Fruit fly (Drosophila melanogaster): ENCODE results near the gene CG13996.

The CG13996 gene

DNA sequence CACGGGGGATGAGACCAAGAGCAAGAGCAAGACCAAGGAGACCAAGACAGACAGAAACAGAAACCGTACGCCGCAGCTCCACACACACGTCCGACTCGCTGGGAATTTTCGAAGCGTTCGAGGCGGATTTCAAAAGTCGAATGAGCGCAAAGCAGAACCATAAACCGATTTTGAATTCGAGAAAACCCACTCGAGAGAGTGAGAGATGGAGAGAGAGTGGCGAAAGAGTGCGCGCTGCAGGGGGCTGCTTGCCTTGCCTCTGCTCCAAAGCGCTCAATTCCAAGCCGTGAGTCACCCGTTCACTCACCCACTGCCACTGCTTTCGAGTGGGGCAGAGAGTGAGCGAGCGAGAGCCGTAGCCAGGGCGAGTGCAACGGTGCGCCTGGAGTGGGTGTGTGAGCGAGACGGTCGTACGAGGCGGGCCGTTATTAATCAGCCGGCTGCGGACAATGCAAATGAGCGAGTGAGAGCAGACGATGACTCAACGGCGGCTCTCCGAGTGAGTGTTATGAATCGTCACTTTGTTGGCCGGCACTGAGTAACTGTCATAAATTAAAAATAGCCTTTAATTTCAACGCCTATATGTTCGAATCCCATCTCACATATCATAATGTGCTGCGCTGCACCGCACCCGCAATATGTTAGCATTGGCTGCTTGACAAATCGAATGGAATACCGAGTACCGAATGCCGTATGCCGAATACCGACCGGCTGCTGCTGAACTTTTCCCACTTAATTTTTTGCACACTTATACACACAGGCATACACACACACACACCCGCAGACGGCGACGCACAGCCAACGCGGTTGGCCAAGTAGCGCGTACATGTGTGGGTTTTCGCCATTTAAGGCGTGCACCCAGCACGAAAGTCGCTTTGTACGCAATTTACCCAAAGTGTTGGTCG lies 40.4 kb upstream of the CG13996 start:
- TF ChIP-seq CG8478 (optimal IDR thresholded peaks at IDR 0.05) (peak; percentile 77), pan (optimal IDR thresholded peaks at IDR 0.05) (no peak), usp (GFP tag; optimal IDR thresholded peaks at IDR 0.05) (no peak), Dll (optimal IDR thresholded peaks at IDR 0.05) (peak; percentile 94), psq (optimal IDR thresholded peaks at IDR 0.05) (no peak), EcR (GFP tag; optimal IDR thresholded peaks at IDR 0.05) (peak in 1 of 2 experiments; percentile 15)

DNA sequence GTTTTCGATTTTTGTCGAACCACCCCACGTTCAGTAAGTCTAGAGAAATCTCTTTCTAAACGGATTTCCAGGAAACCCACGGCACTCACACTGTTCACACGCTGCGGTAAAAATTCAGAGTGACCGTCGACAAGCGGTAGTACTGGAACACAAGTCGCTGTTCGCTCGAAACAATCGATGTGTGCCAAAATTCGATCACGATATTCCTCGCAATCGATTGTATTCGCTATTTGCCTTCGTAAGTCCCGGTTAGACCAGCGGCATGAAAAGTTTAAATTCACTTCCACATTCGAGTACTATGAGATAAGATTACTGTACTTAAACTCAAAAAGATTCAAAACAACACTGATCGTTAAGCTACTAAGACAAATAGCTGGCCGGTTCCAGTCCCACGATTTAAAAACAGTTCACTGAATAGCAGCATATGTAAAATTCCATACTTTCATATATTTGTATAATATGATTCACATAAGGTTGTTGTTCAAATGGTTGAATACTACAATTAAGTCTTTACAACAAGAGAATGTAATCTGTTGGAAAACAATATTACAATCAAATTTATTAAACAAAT lies 39.7 kb upstream of the CG13996 start, which contains the start of gene chic:
chic (minus strand) TSS at position 157 of the 571 bp plus-strand sequence.
- TF ChIP-seq EcR (GFP tag; optimal IDR thresholded peaks at IDR 0.05) (no peak), CG8478 (optimal IDR thresholded peaks at IDR 0.05) (no peak), psq (optimal IDR thresholded peaks at IDR 0.05) (no peak), pan (optimal IDR thresholded peaks at IDR 0.05) (no peak), usp (GFP tag; optimal IDR thresholded peaks at IDR 0.05) (no peak), Dll (optimal IDR thresholded peaks at IDR 0.05) (no peak)

DNA sequence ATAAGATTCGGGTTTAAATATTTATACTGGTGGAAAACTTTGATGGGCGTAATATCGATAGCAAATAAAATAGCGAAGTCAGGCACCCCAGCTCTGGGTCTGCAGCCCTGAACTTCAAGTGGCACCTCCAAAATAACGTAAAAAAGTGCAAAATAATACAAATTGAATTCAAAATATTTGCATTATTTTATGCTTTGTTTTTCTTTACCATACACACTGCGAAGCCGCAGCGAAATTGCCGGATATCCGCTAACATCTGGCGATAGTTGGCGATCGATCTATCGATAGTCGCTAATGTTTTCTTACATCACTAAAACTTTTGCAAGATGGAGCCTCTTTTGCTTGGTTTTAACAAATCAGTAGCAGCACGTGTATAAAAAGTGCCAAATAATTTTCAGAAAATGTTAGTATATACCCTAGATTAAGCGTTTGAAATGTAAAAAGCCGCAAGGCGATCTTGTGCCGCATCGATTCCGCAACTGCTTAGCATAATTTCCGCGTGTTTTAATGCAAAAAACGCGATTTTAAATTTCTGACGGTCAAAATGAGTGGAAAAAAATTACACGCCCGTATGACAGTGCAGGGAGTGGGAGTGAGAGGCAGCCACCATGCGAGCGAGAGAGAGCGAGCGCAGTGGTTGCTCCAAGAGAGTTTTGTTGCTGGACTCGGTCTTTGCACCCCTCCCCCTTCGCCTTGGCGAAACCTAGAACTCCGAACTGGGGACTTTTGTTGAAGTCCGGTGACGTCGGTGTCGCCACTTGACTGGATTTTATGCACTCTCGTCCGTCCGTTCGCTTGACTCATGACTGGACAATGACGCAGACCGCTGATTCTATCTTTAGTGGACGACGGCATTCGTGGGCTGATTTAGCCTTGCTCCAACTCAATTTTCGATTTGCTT lies 39.0 kb upstream of the CG13996 start, which contains the start of gene eIF4A:
eIF4A (plus strand) TSS at position 332 of the 901 bp plus-strand sequence.
- TF ChIP-seq EcR (GFP tag; optimal IDR thresholded peaks at IDR 0.05): no peak
- TF ChIP-seq usp (GFP tag; optimal IDR thresholded peaks at IDR 0.05): no peak
- TF ChIP-seq psq (optimal IDR thresholded peaks at IDR 0.05): no peak
- TF ChIP-seq CG8478 (optimal IDR thresholded peaks at IDR 0.05): no peak
- no peak for TF ChIP-seq pan (optimal IDR thresholded peaks at IDR 0.05)
- TF ChIP-seq Dll (optimal IDR thresholded peaks at IDR 0.05): peak; percentile 72

dm6 chr2L:5982334-5982987 lies 38.2 kb upstream of the CG13996 start:
- TF ChIP-seq CG8478 (optimal IDR thresholded peaks at IDR 0.05) (peak; percentile 72), Dll (optimal IDR thresholded peaks at IDR 0.05) (peak; percentile 69), usp (GFP tag; optimal IDR thresholded peaks at IDR 0.05) (no peak), EcR (GFP tag; optimal IDR thresholded peaks at IDR 0.05) (no peak), pan (optimal IDR thresholded peaks at IDR 0.05) (no peak), psq (optimal IDR thresholded peaks at IDR 0.05) (no peak)

DNA sequence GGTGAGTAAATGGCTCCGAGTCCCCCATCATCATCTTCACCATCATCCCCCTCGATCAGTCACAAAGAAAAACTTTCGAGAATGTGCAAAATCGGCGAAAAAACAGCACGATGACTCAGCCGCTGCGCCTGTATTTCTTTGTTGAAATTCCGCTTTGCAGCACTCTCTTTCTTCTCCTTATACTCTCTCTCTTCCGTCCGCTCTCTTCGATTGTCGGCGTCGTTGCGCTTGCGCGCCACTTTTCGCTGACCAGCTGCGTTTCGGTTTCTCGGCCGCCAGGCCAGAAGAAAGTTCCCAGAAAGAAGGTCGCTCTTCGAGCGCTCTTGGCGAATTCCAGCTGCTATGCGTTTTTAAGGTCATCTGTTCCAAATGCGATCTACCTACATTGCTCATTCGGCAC lies 37.4 kb upstream of the CG13996 start:
- TF ChIP-seq usp (GFP tag; optimal IDR thresholded peaks at IDR 0.05) (no peak), psq (optimal IDR thresholded peaks at IDR 0.05) (no peak), CG8478 (optimal IDR thresholded peaks at IDR 0.05) (no peak), EcR (GFP tag; optimal IDR thresholded peaks at IDR 0.05) (no peak), pan (optimal IDR thresholded peaks at IDR 0.05) (no peak), Dll (optimal IDR thresholded peaks at IDR 0.05) (no peak)

DNA sequence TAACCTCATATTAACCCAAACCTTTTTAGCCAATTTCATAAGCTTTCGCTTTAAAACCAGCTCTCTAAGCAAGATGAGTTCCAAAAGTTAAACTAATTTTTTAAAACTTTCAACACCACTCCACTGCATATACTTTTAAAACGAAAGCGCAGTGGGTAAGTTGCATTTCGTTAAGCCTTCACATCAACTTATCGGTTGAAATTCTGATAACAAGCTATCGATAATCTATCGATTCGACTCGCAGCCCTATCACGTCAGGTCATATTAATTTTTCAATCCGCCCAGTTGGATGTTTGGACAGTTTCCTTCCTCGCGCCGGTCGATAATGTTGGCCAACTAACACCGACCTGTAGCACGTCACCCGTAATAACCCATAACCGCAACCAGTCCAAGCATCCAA lies 34.5 kb upstream of the CG13996 start, which contains the start of gene ifc:
ifc (plus strand) TSS at position 255 of the 400 bp plus-strand sequence.
- no peak for TF ChIP-seq CG8478 (optimal IDR thresholded peaks at IDR 0.05)
- no peak for TF ChIP-seq usp (GFP tag; optimal IDR thresholded peaks at IDR 0.05)
- no peak for TF ChIP-seq EcR (GFP tag; optimal IDR thresholded peaks at IDR 0.05)
- no peak for TF ChIP-seq Dll (optimal IDR thresholded peaks at IDR 0.05)
- no peak for TF ChIP-seq psq (optimal IDR thresholded peaks at IDR 0.05)
- TF ChIP-seq pan (optimal IDR thresholded peaks at IDR 0.05): no peak

dm6 chr2L:5986940-5987339 lies 33.7 kb upstream of the CG13996 start:
- TF ChIP-seq pan (optimal IDR thresholded peaks at IDR 0.05) (no peak), EcR (GFP tag; optimal IDR thresholded peaks at IDR 0.05) (no peak), usp (GFP tag; optimal IDR thresholded peaks at IDR 0.05) (no peak), psq (optimal IDR thresholded peaks at IDR 0.05) (no peak), Dll (optimal IDR thresholded peaks at IDR 0.05) (no peak), CG8478 (optimal IDR thresholded peaks at IDR 0.05) (no peak)

- TF ChIP-seq Dll (optimal IDR thresholded peaks at IDR 0.05) (no peak), pan (optimal IDR thresholded peaks at IDR 0.05) (no peak), CG8478 (optimal IDR thresholded peaks at IDR 0.05) (no peak), EcR (GFP tag; optimal IDR thresholded peaks at IDR 0.05) (no peak), psq (optimal IDR thresholded peaks at IDR 0.05) (no peak), usp (GFP tag; optimal IDR thresholded peaks at IDR 0.05) (no peak)
Measured at dm6 chr2L:5988115-5989092, 32.2 kb upstream of the CG13996 start.

- no peak for TF ChIP-seq EcR (GFP tag; optimal IDR thresholded peaks at IDR 0.05)
- no peak for TF ChIP-seq psq (optimal IDR thresholded peaks at IDR 0.05)
Measured at dm6 chr2L:5990447-5990846, 30.2 kb upstream of the CG13996 start.

dm6 chr2L:5997609-5998229 lies 22.9 kb upstream of the CG13996 start:
- TF ChIP-seq Dll (optimal IDR thresholded peaks at IDR 0.05) (peak; percentile 62), pan (optimal IDR thresholded peaks at IDR 0.05) (no peak)
